Fruit fly (Drosophila melanogaster): ENCODE measurements around the gene Zcchc7.

DNA sequence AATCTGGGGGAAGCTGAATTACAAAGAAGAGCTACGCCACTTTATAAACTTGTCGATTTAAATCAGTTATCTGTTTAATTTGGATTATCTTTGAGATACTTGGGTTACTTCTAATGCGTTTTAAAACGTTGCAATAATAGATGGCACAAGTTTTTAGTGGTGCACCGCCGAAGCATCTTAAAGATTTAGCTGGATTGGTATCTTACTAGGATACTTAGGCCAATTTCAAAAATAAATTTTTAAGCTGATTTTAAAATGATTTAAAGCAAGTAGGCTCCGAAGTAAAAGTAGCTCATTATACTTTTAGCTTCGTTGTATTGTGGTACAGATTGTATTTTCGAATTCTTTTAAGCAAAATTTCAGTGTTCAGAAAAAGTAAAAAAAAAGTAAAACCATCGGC is 13.6 kb downstream of the Zcchc7 start, which contains the start of gene sinah:
- TF ChIP-seq CG8478 (optimal IDR thresholded peaks at IDR 0.05): no peak
- TF ChIP-seq CTCF (optimal IDR thresholded peaks at IDR 0.05): no peak

All from S2 (cell line).